Fruit fly (Drosophila melanogaster) whole organism, embryonic: ENCODE results near the gene Mf.

Experiments
- Bgb ChIP-seq: fragments of 200-800 bp; sonication (Bioruptor generic); IDR thresholded peaks from 2 replicates; pipeline ENCODE4 v1.3.6; 2022; ENCODE audit warnings: missing biosample characterization, missing genetic modification characterization; ENCODE audit not compliant: partially characterized antibody
- CG11695 ChIP-seq: fragments of 200-800 bp; sonication (Bioruptor generic); IDR thresholded peaks from 3 replicates; pipeline ENCODE4 v1.3.6; 2022; ENCODE audit warnings: missing biosample characterization, missing genetic modification characterization
- CG12219 ChIP-seq: fragments of 200-800 bp; sonication (Bioruptor generic); optimal IDR thresholded peaks from 3 replicates; lab custom pipeline; 2018; ENCODE audit warnings: missing biosample characterization, mild to moderate bottlenecking, missing genetic modification characterization
- CG13624 ChIP-seq: fragments of 200-800 bp; sonication (Bioruptor generic); optimal IDR thresholded peaks from 2 replicates; lab custom pipeline; 2016; ENCODE audit warnings: missing biosample characterization, missing genetic modification characterization
- CG14667 ChIP-seq: fragments of 200-800 bp; sonication (Bioruptor generic); IDR thresholded peaks from 2 replicates; pipeline ENCODE4 v1.3.6; 2022; ENCODE audit warnings: missing biosample characterization, missing genetic modification characterization
- CG14965 ChIP-seq: fragments of 200-800 bp; sonication (Bioruptor generic); optimal IDR thresholded peaks from 2 replicates; lab custom pipeline; 2016; ENCODE audit warnings: missing biosample characterization, missing genetic modification characterization, borderline replicate concordance
- CG15011 ChIP-seq: fragments of 200-800 bp; sonication (Bioruptor generic); optimal IDR thresholded peaks from 3 replicates; lab custom pipeline; 2018; ENCODE audit warnings: missing biosample characterization, mild to moderate bottlenecking, missing genetic modification characterization
- CG15073 ChIP-seq: fragments of 200-800 bp; sonication (Bioruptor generic); optimal IDR thresholded peaks from 2 replicates; lab custom pipeline; 2016; ENCODE audit warnings: missing biosample characterization, missing genetic modification characterization
- CG15601 ChIP-seq: fragments of 200-800 bp; sonication (Bioruptor generic); optimal IDR thresholded peaks from 3 replicates; lab custom pipeline; 2019; ENCODE audit warnings: missing biosample characterization, mild to moderate bottlenecking, missing genetic modification characterization, moderate library complexity
- CG2889 ChIP-seq: fragments of 200-800 bp; sonication (Bioruptor generic); IDR thresholded peaks from 3 replicates; pipeline ENCODE4 v1.3.6; 2022; ENCODE audit warnings: missing biosample characterization, missing genetic modification characterization
- CG30020 ChIP-seq: fragments of 200-800 bp; optimal IDR thresholded peaks from 2 replicates; lab custom pipeline; 2019; ENCODE audit warnings: missing biosample characterization, mild to moderate bottlenecking, missing genetic modification characterization, moderate library complexity
- CG3065 ChIP-seq: fragments of 200-800 bp; sonication (Bioruptor generic); optimal IDR thresholded peaks from 2 replicates; lab custom pipeline; 2016; ENCODE audit warnings: missing biosample characterization, missing genetic modification characterization
- CG33213 ChIP-seq: fragments of 200-800 bp; sonication (Bioruptor generic); optimal IDR thresholded peaks from 3 replicates; lab custom pipeline; 2016; ENCODE audit warnings: missing biosample characterization, missing genetic modification characterization
- CG6689 ChIP-seq: fragments of 200-800 bp; sonication (Bioruptor generic); IDR thresholded peaks from 2 replicates; pipeline ENCODE4 v1.3.6; 2022; ENCODE audit warnings: missing biosample characterization, missing genetic modification characterization
- CG6765 ChIP-seq: fragments of 200-800 bp; sonication (Bioruptor generic); optimal IDR thresholded peaks from 3 replicates; lab custom pipeline; 2017; ENCODE audit warnings: missing biosample characterization, mild to moderate bottlenecking, missing genetic modification characterization
- CG7987 ChIP-seq: fragments of 200-800 bp; sonication (Bioruptor generic); optimal IDR thresholded peaks from 2 replicates; lab custom pipeline; 2018; ENCODE audit warnings: missing biosample characterization, mild to moderate bottlenecking, missing genetic modification characterization, moderate library complexity
- CG8924 ChIP-seq: fragments of 200-800 bp; optimal IDR thresholded peaks from 3 replicates; lab custom pipeline; 2019; ENCODE audit warnings: missing biosample characterization, mild to moderate bottlenecking, missing genetic modification characterization, moderate library complexity
- Dek ChIP-seq: fragments of 200-800 bp; sonication (Bioruptor generic); optimal IDR thresholded peaks from 3 replicates; lab custom pipeline; 2019; ENCODE audit warnings: missing biosample characterization, mild to moderate bottlenecking, missing genetic modification characterization, moderate library complexity
- Gsc ChIP-seq: fragments of 200-800 bp; sonication (Bioruptor generic); IDR thresholded peaks from 2 replicates; pipeline ENCODE4 v1.3.6; 2022; ENCODE audit warnings: missing biosample characterization, missing genetic modification characterization
- HHEX ChIP-seq: fragments of 200-800 bp; sonication (Bioruptor generic); optimal IDR thresholded peaks from 3 replicates; lab custom pipeline; 2017; ENCODE audit warnings: missing biosample characterization, mild to moderate bottlenecking, missing genetic modification characterization, missing genetic modification reagents
- Hey ChIP-seq: fragments of 200-800 bp; sonication (Bioruptor generic); optimal IDR thresholded peaks from 3 replicates; lab custom pipeline; 2018; ENCODE audit warnings: missing biosample characterization, mild to moderate bottlenecking, missing genetic modification characterization
- HmgZ ChIP-seq: fragments of 200-800 bp; sonication (Bioruptor generic); optimal IDR thresholded peaks from 2 replicates; lab custom pipeline; 2018; ENCODE audit warnings: missing biosample characterization, mild to moderate bottlenecking, missing genetic modification characterization
- Hmx ChIP-seq: fragments of 200-800 bp; sonication (Bioruptor generic); optimal IDR thresholded peaks from 2 replicates; lab custom pipeline; 2016; ENCODE audit warnings: missing biosample characterization, missing genetic modification characterization
- Hr51 ChIP-seq, 2 experiments: fragments of 200-800 bp; sonication (Bioruptor generic); optimal IDR thresholded peaks; 2 replicates in 1 of 2; 3 replicates in 1 of 2; lab custom pipeline; 2016 to 2018; ENCODE audit warnings: missing biosample characterization in 2 of 2, missing genetic modification characterization in 2 of 2, mild to moderate bottlenecking in 1 of 2, moderate library complexity in 1 of 2
- Lpt ChIP-seq: fragments of >200 bp; optimal IDR thresholded peaks from 2 replicates; lab custom pipeline; 2018; ENCODE audit warnings: missing biosample characterization, missing genetic modification characterization
- Mes4 ChIP-seq: fragments of 200-800 bp; sonication (Bioruptor generic); optimal IDR thresholded peaks from 2 replicates; lab custom pipeline; 2016; ENCODE audit warnings: missing biosample characterization, missing genetic modification characterization
- Nf-YC ChIP-seq: fragments of 200-800 bp; optimal IDR thresholded peaks from 3 replicates; lab custom pipeline; 2019; ENCODE audit warnings: missing biosample characterization, mild to moderate bottlenecking, missing genetic modification characterization, moderate library complexity
- Ptx1 ChIP-seq: fragments of 200-800 bp; sonication (Bioruptor generic); IDR thresholded peaks from 2 replicates; pipeline ENCODE4 v1.3.6; 2022; ENCODE audit warnings: missing biosample characterization, missing genetic modification characterization
- Ravus ChIP-seq: fragments of 200-800 bp; sonication (Bioruptor generic); IDR thresholded peaks from 2 replicates; pipeline ENCODE4 v1.3.6; 2022; ENCODE audit warnings: missing biosample characterization, missing genetic modification characterization
- Scr ChIP-seq: fragments of 200-800 bp; sonication (Bioruptor generic); IDR thresholded peaks from 2 replicates; pipeline ENCODE4 v1.3.6; 2022; ENCODE audit warnings: missing biosample characterization, missing genetic modification characterization; ENCODE audit not compliant: partially characterized antibody
- Sox102F ChIP-seq: fragments of 200-800 bp; sonication (Bioruptor generic); optimal IDR thresholded peaks from 2 replicates; lab custom pipeline; 2018; ENCODE audit warnings: missing biosample characterization, mild to moderate bottlenecking, missing genetic modification characterization, moderate library complexity
- YL-1 ChIP-seq: fragments of 200-800 bp; sonication (Bioruptor generic); optimal IDR thresholded peaks from 3 replicates; lab custom pipeline; 2017; ENCODE audit warnings: missing biosample characterization, mild to moderate bottlenecking, missing genetic modification characterization
- ash1 ChIP-seq: fragments of 200-800 bp; sonication (Bioruptor generic); optimal IDR thresholded peaks from 2 replicates; lab custom pipeline; 2018; ENCODE audit warnings: missing biosample characterization, mild to moderate bottlenecking, missing genetic modification characterization
- ato ChIP-seq: fragments of 200-800 bp; sonication (Bioruptor generic); IDR thresholded peaks from 2 replicates; pipeline ENCODE4 v1.3.6; 2022; ENCODE audit warnings: missing biosample characterization, missing genetic modification characterization; ENCODE audit not compliant: partially characterized antibody
- bbx ChIP-seq: fragments of 200-800 bp; sonication (Bioruptor generic); IDR thresholded peaks from 2 replicates; pipeline ENCODE4 v1.3.6; 2022; ENCODE audit warnings: missing biosample characterization, missing genetic modification characterization; ENCODE audit not compliant: partially characterized antibody
- cwo ChIP-seq: fragments of 200-800 bp; sonication (Bioruptor generic); optimal IDR thresholded peaks from 3 replicates; lab custom pipeline; 2017; ENCODE audit warnings: missing biosample characterization, missing genetic modification characterization, mild to moderate bottlenecking, moderate library complexity, missing genetic modification reagents
- gcm2 ChIP-seq: fragments of 200-800 bp; sonication (Bioruptor generic); optimal IDR thresholded peaks from 2 replicates; lab custom pipeline; 2016; ENCODE audit warnings: missing biosample characterization, missing genetic modification characterization
- h ChIP-seq: fragments of >200 bp; optimal IDR thresholded peaks from 2 replicates; lab custom pipeline; 2017
- her ChIP-seq: fragments of 200-800 bp; sonication (Bioruptor generic); optimal IDR thresholded peaks from 2 replicates; lab custom pipeline; 2016; ENCODE audit warnings: missing biosample characterization, missing genetic modification characterization
- jing ChIP-seq: fragments of 200-800 bp; sonication (Bioruptor generic); optimal IDR thresholded peaks from 2 replicates; lab custom pipeline; 2018; ENCODE audit warnings: missing biosample characterization, mild to moderate bottlenecking, missing genetic modification characterization
- kay ChIP-seq: fragments of 200-800 bp; sonication (Bioruptor generic); optimal IDR thresholded peaks from 2 replicates; lab custom pipeline; 2016; ENCODE audit warnings: missing biosample characterization, missing genetic modification characterization
- org-1 ChIP-seq: fragments of 200-800 bp; sonication (Bioruptor generic); optimal IDR thresholded peaks from 2 replicates; lab custom pipeline; 2017; ENCODE audit warnings: missing biosample characterization, missing genetic modification characterization
- pb ChIP-seq: fragments of 200-800 bp; sonication (Bioruptor generic); optimal IDR thresholded peaks from 3 replicates; lab custom pipeline; 2016; ENCODE audit warnings: missing biosample characterization, missing genetic modification characterization
- ranshi ChIP-seq: fragments of 200-800 bp; sonication (Bioruptor generic); IDR thresholded peaks from 2 replicates; pipeline ENCODE4 v1.3.6; 2022; ENCODE audit warnings: missing biosample characterization, missing genetic modification characterization
- row ChIP-seq: fragments of 200-800 bp; sonication (Bioruptor generic); IDR thresholded peaks from 3 replicates; pipeline ENCODE4 v1.3.6; 2022; ENCODE audit warnings: missing biosample characterization, missing genetic modification characterization
- vfl ChIP-seq: fragments of 200-800 bp; sonication (Bioruptor generic); optimal IDR thresholded peaks from 2 replicates; lab custom pipeline; 2016; ENCODE audit warnings: missing biosample characterization, missing genetic modification characterization
- vvl ChIP-seq: fragments of 200-800 bp; sonication (Bioruptor generic); IDR thresholded peaks from 2 replicates; pipeline ENCODE4 v1.3.6; 2022; ENCODE audit warnings: missing biosample characterization, missing genetic modification characterization
- wdn ChIP-seq: fragments of 200-800 bp; sonication (Bioruptor generic); IDR thresholded peaks from 2 replicates; pipeline ENCODE4 v1.3.6; 2022; ENCODE audit warnings: missing biosample characterization, missing genetic modification characterization
- zf30C ChIP-seq: fragments of 200-800 bp; sonication (Bioruptor generic); optimal IDR thresholded peaks from 3 replicates; lab custom pipeline; 2018; ENCODE audit warnings: missing biosample characterization, mild to moderate bottlenecking, missing genetic modification characterization

Mf gene

dm6 chr3R:15196134-15197034 is 15.1 kb upstream of the Mf start, which contains the start of the genes Kpc1 and CG42542 (continued):
- TF ChIP-seq CG11695 (GFP tag; lab: Robert Waterston, UW), result no peak
- TF ChIP-seq HmgZ (tag; lab: Kevin White, UChicago), result peak; percentile 84
- peak; percentile 54 for TF ChIP-seq CG33213 (GFP tag; lab: Kevin White, UChicago)
- TF ChIP-seq Gsc (GFP tag; lab: Robert Waterston, UW), result no peak
- no peak for TF ChIP-seq zf30C (GFP tag; lab: Kevin White, UChicago)
- peak; percentile 7 for TF ChIP-seq jing (GFP tag; lab: Kevin White, UChicago)
- peak; percentile 61 for TF ChIP-seq Hmx (GFP tag; lab: Kevin White, UChicago)
- TF ChIP-seq ranshi (GFP tag; lab: Robert Waterston, UW), result no peak
- peak; percentile 84 for TF ChIP-seq ato
- peak; percentile 10 for TF ChIP-seq Mes4
- TF ChIP-seq Dek (tag; lab: Kevin White, UChicago), result peak; percentile 74
- TF ChIP-seq CG8924, result peak; percentile 44
- TF ChIP-seq CG15601 (tag; lab: Kevin White, UChicago), result peak; percentile 37
- TF ChIP-seq CG12219 (GFP tag; lab: Kevin White, UChicago), result no peak
- TF ChIP-seq her, result peak; percentile 76
- peak; percentile 84 for TF ChIP-seq Bgb
- peak; percentile 64 for TF ChIP-seq pb
- peak; percentile 63 for TF ChIP-seq Ptx1
- peak; percentile 95 for TF ChIP-seq Scr (GFP tag; lab: Robert Waterston, UW)
- TF ChIP-seq CG3065, result peak; percentile 58
- TF ChIP-seq Hr51 (GFP tag; optimal IDR thresholded peaks at IDR 0.05; lab: Kevin White, UChicago), result peak in 1 of 2 experiments; percentile 74
- TF ChIP-seq wdn, result peak; percentile 56
- TF ChIP-seq ash1, result peak; percentile 54
- peak; percentile 63 for TF ChIP-seq vfl (GFP tag; lab: Kevin White, UChicago)
- peak; percentile 13 for TF ChIP-seq CG6765 (GFP tag; lab: Kevin White, UChicago)
- no peak for TF ChIP-seq CG15073
- TF ChIP-seq h, result no peak
- TF ChIP-seq CG2889 (GFP tag; lab: Robert Waterston, UW), result no peak; the same call in 2 of the 3 replicates
- peak; percentile 6 for TF ChIP-seq HHEX (GFP tag; lab: Kevin White, UChicago)
- TF ChIP-seq vvl (GFP tag; lab: Robert Waterston, UW), result peak; percentile 71
- TF ChIP-seq row (GFP tag; lab: Robert Waterston, UW), result peak; percentile 92
- peak; percentile 54 for TF ChIP-seq CG30020 (tag; lab: Kevin White, UChicago)
- TF ChIP-seq YL-1, result peak; percentile 63
- 0 out of 2 replicates have a peak, but pooled peaks have one; percentile 30 for TF ChIP-seq CG14667 (GFP tag; lab: Robert Waterston, UW)
- TF ChIP-seq CG15011, result peak; percentile 20
- peak; percentile 9 for TF ChIP-seq org-1 (GFP tag; lab: Kevin White, UChicago)
- peak; percentile 56 for TF ChIP-seq kay
- no peak for TF ChIP-seq Lpt
- TF ChIP-seq cwo, result peak; percentile 58
- no peak for TF ChIP-seq Hey (tag; lab: Kevin White, UChicago)
- TF ChIP-seq gcm2 (GFP tag; lab: Kevin White, UChicago), result peak; percentile 78
- TF ChIP-seq Sox102F (GFP tag; lab: Kevin White, UChicago), result peak; percentile 62
- TF ChIP-seq CG7987 (GFP tag; lab: Kevin White, UChicago), result peak; percentile 54
- peak; percentile 78 for TF ChIP-seq CG13624 (GFP tag; lab: Kevin White, UChicago)
- TF ChIP-seq Ravus, result no peak
- peak; percentile 59 for TF ChIP-seq CG6689 (GFP tag; lab: Robert Waterston, UW)
- TF ChIP-seq CG14965 (GFP tag; lab: Kevin White, UChicago), result no peak
- TF ChIP-seq bbx, result peak; percentile 70
- TF ChIP-seq Nf-YC, result no peak
